Worm (Caenorhabditis elegans) whole organism, L4/young adult: ENCODE results near the gene Y46G5A.7.

Experiments used
- W03F9.2 ChIP-seq: fragments of 150-350 bp; optimal IDR thresholded peaks from 2 replicates; lab custom pipeline; 2014; ENCODE audit warnings: missing biosample characterization, missing genetic modification characterization
- him-1 ChIP-seq: sonication (generic microtip); optimal IDR thresholded peaks from 2 replicates; lab custom pipeline; 2016; ENCODE audit warnings: missing genotype, missing genetic modification reagents, missing genetic modification characterization, missing compliant biosample characterization

- TF ChIP-seq W03F9.2 (no peak), him-1 (tag; lab: Kevin White, UChicago) (no peak)
These were observed 39.9 kb upstream of the Y46G5A.7 start, which contains the start of gene cpt-1 for ce11 chrII:12796040-12796502.
